Fruit fly (Drosophila melanogaster) Kc167 (cell line): ENCODE results near the gene CG31344.

Experiments used
- Myc ChIP-seq: fragments of >200 bp; optimal IDR thresholded peaks from 2 replicates; lab custom pipeline; 2017; ENCODE audit warnings: missing external identifiers
- Sin3A ChIP-seq: fragments of >200 bp; optimal IDR thresholded peaks from 2 replicates; lab custom pipeline; 2018; ENCODE audit warnings: missing external identifiers
- h ChIP-seq: fragments of >200 bp; optimal IDR thresholded peaks from 3 replicates; lab custom pipeline; 2018; ENCODE audit warnings: missing external identifiers
- insv ChIP-seq: fragments of >200 bp; optimal IDR thresholded peaks from 3 replicates; lab custom pipeline; 2018; ENCODE audit warnings: missing external identifiers
- psq ChIP-seq: fragments of >200 bp; optimal IDR thresholded peaks from 2 replicates; lab custom pipeline; 2017; ENCODE audit warnings: missing external identifiers
- ttk ChIP-seq: sonication (Bioruptor generic); optimal IDR thresholded peaks from 2 replicates; lab custom pipeline; 2017; ENCODE audit warnings: missing external identifiers

dm6 chr3R:15265406-15266040 lies 40.4 kb upstream of the CG31344 start, which contains the start of gene ATPsynO:
- TF ChIP-seq Myc (lab: Kevin White, UChicago): no peak
- no peak for TF ChIP-seq psq (lab: Kevin White, UChicago)
- TF ChIP-seq ttk (lab: Kevin White, UChicago): no peak
- TF ChIP-seq h (lab: Kevin White, UChicago): no peak
- no peak for TF ChIP-seq Sin3A
- no peak for TF ChIP-seq insv (lab: Kevin White, UChicago)
